Worm (Caenorhabditis elegans): ENCODE data around the gene srw-89.

- TF ChIP-seq madf-2 (tag; optimal IDR thresholded peaks at IDR 0.05), result no peak
- TF ChIP-seq elt-4 (tag; optimal IDR thresholded peaks at IDR 0.05), result no peak
- TF ChIP-seq pha-4 (tag; optimal IDR thresholded peaks at IDR 0.05), result no peak
- TF ChIP-seq nfya-1 (tag; optimal IDR thresholded peaks at IDR 0.05), result no peak
- no peak for TF ChIP-seq dve-1 (tag; optimal IDR thresholded peaks at IDR 0.05)
- no peak for TF ChIP-seq che-1 (tag; optimal IDR thresholded peaks at IDR 0.05)
- no peak for TF ChIP-seq hlh-30 (tag; optimal IDR thresholded peaks at IDR 0.05; ENCODE audit: insufficient read depth)
Measured at ce11 chrV:3967762-3968161, 49.1 kb upstream of the srw-89 start, which contains the start of gene cyp-34A8.
